Worm (Caenorhabditis elegans) whole organism, L1 larva: ENCODE results near the gene Y45F10D.7.

Source experiments
- alr-1 ChIP-seq: fragments of 200-800 bp; sonication (Bioruptor generic); optimal IDR thresholded peaks from 2 replicates; lab custom pipeline; 2018; ENCODE audit warnings: borderline replicate concordance, mild to moderate bottlenecking, missing genetic modification characterization, missing compliant biosample characterization
- lin-14 ChIP-seq: fragments of 200-800 bp; sonication (Bioruptor generic); optimal IDR thresholded peaks from 2 replicates; lab custom pipeline; 2018; ENCODE audit warnings: mild to moderate bottlenecking, missing genetic modification characterization, moderate library complexity, missing compliant biosample characterization
- lin-15B ChIP-seq: fragments of 150-350 bp; sonication (generic microtip); optimal IDR thresholded peaks from 3 replicates; lab custom pipeline; 2014; ENCODE audit warnings: missing biosample characterization, missing genetic modification characterization

DNA sequence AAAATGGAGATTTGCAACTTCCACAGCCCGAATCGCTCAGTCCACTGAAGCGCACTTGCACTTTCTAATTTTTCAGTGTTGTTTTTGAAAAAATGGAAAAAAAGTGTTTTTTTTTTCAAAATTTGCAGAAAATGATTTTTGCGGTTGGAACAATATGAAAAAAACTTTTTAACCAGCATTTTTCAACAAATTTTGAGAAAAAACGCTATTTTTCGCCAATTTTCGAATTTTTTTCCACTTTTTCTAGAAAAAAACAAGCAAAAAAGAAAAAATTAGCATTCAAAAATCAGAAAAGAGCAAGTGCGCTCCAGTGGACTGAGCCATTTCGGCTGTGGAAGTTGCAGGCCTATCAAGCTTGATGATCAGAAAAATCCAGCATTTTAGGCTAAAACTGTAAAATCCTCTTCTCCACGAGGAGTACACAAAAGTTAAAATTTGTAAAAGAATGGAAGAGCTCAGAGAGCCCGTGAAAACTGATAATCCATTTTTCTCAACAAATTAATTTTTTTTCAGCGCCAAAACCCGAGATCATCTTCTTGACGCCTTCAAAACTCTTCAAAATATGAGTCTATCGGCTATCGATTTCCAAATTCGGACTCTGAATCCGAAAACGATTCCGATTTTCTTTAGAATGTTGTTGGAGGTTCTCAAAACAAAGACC, 6.7 kb downstream of the Y45F10D.7 start:
- TF ChIP-seq lin-14 (GFP tag; lab: Kevin White, UChicago) (no peak), lin-15B (no peak), alr-1 (tag; lab: Kevin White, UChicago) (no peak)
